Worm (Caenorhabditis elegans) whole organism, L4 larva: ENCODE measurements around the gene B0513.4.
"Not testable (repeated sequence)": the region's sequence is repeated elsewhere in the genome, so short reads cannot be mapped to it uniquely, and the experiment has no call there.

Experiments
- F44E2.7 ChIP-seq: fragments of 200-800 bp; sonication (Bioruptor generic); IDR thresholded peaks from 2 replicates; pipeline ENCODE4 v2.1.2; 2022; ENCODE audit warnings: missing genetic modification characterization, missing compliant biosample characterization
- R02D3.7 ChIP-seq: fragments of 150-350 bp; sonication (generic microtip); optimal IDR thresholded peaks from 3 replicates; lab custom pipeline; 2014; ENCODE audit warnings: missing biosample characterization, missing genetic modification characterization
- T26A8.4 ChIP-seq: fragments of 200-800 bp; sonication (Bioruptor generic); IDR thresholded peaks from 2 replicates; pipeline ENCODE4 v1.3.6; 2022; ENCODE audit warnings: missing genetic modification characterization, missing compliant biosample characterization
- Y48G9A.11 ChIP-seq: fragments of 200-800 bp; sonication (Bioruptor generic); IDR thresholded peaks from 2 replicates; pipeline ENCODE4 v1.3.6; 2022; ENCODE audit warnings: missing genetic modification reagents, missing genetic modification characterization, missing compliant biosample characterization
- Y5F2A.4 ChIP-seq: fragments of 200-800 bp; sonication (Bioruptor generic); optimal IDR thresholded peaks from 2 replicates; lab custom pipeline; 2018; ENCODE audit warnings: mild to moderate bottlenecking, missing genetic modification characterization, missing compliant biosample characterization
- ama-1 ChIP-seq: fragments of 150-350 bp; optimal IDR thresholded peaks from 2 replicates; lab custom pipeline; 2014; ENCODE audit warnings: inconsistent platforms, mixed read lengths
- arid-1 ChIP-seq: fragments of 200-800 bp; sonication (Bioruptor generic); conservative IDR thresholded peaks from 2 replicates; pipeline ENCODE4 v1.3.6; 2022; ENCODE audit warnings: missing genetic modification reagents, missing genetic modification characterization, missing compliant biosample characterization
- daf-12 ChIP-seq: fragments of 150-350 bp; optimal IDR thresholded peaks from 2 replicates; lab custom pipeline; 2014; ENCODE audit warnings: missing biosample characterization, missing genetic modification reagents, missing genetic modification characterization
- dmd-6 ChIP-seq: fragments of 200-800 bp; sonication (Bioruptor generic); IDR thresholded peaks from 2 replicates; pipeline ENCODE4 v1.3.6; 2022; ENCODE audit warnings: missing genetic modification reagents, missing genetic modification characterization, missing compliant biosample characterization
- hif-1 ChIP-seq, 2 experiments: sonication (generic microtip); optimal IDR thresholded peaks; 2 replicates each; lab custom pipeline; 2016 to 2017; ENCODE audit warnings: missing compliant biosample characterization in 2 of 2, missing genetic modification characterization in 2 of 2, missing genetic modification reagents in 2 of 2, missing genotype in 2 of 2, mild to moderate bottlenecking in 1 of 2
- hlh-30 ChIP-seq: sonication (generic microtip); optimal IDR thresholded peaks from 2 replicates; lab custom pipeline; 2017; ENCODE audit warnings: antibody characterized with exemption, mild to moderate bottlenecking, missing genetic modification characterization, missing compliant biosample characterization; ENCODE audit not compliant: insufficient read depth
- lin-1 ChIP-seq: fragments of 200-800 bp; sonication (Bioruptor generic); IDR thresholded peaks from 2 replicates; pipeline ENCODE4 v1.3.6; 2022; ENCODE audit warnings: missing genetic modification reagents, missing genetic modification characterization, missing compliant biosample characterization
- lin-13 ChIP-seq: fragments of 150-350 bp; optimal IDR thresholded peaks from 2 replicates; lab custom pipeline; 2014; ENCODE audit warnings: missing biosample characterization, missing genetic modification reagents, missing genetic modification characterization
- lin-29 ChIP-seq: fragments of 200-800 bp; sonication (Bioruptor generic); IDR thresholded peaks from 2 replicates; pipeline ENCODE4 v1.3.6; 2022; ENCODE audit warnings: missing genetic modification reagents, missing genetic modification characterization, missing compliant biosample characterization
- lin-38 ChIP-seq: fragments of 200-800 bp; sonication (Bioruptor generic); IDR thresholded peaks from 2 replicates; pipeline ENCODE4 v1.3.6; 2022; ENCODE audit warnings: missing genetic modification reagents, missing genetic modification characterization, missing compliant biosample characterization
- mdt-29 ChIP-seq: fragments of 200-800 bp; sonication (Bioruptor generic); IDR thresholded peaks from 2 replicates; pipeline ENCODE4 v1.3.6; 2022; ENCODE audit warnings: missing genetic modification reagents, missing genetic modification characterization, missing compliant biosample characterization
- mxl-2 ChIP-seq: fragments of 200-800 bp; sonication (Bioruptor generic); conservative IDR thresholded peaks from 2 replicates; pipeline ENCODE4 v1.3.6; 2022; ENCODE audit warnings: missing genetic modification reagents, missing genetic modification characterization, missing compliant biosample characterization
- nhr-10 ChIP-seq: fragments of 150-350 bp; optimal IDR thresholded peaks from 2 replicates; lab custom pipeline; 2014; ENCODE audit warnings: missing biosample characterization, missing genetic modification characterization
- nhr-25 ChIP-seq: sonication (generic microtip); optimal IDR thresholded peaks from 2 replicates; lab custom pipeline; 2017; ENCODE audit warnings: missing genetic modification characterization, mild to moderate bottlenecking, missing compliant biosample characterization, antibody characterized with exemption, moderate library complexity, borderline replicate concordance; ENCODE audit not compliant: insufficient read depth
- nhr-28 ChIP-seq: fragments of 150-350 bp; optimal IDR thresholded peaks from 2 replicates; lab custom pipeline; 2014; ENCODE audit warnings: missing biosample characterization, missing genetic modification characterization
- nhr-41 ChIP-seq: fragments of 200-800 bp; sonication (Bioruptor generic); IDR thresholded peaks from 2 replicates; pipeline ENCODE4 v1.3.6; 2022; ENCODE audit warnings: missing genetic modification reagents, missing genetic modification characterization, missing compliant biosample characterization
- nhr-6 ChIP-seq: fragments of 150-350 bp; optimal IDR thresholded peaks from 2 replicates; lab custom pipeline; 2014; ENCODE audit warnings: missing biosample characterization, missing genetic modification characterization
- pha-4 ChIP-seq, 2 experiments: fragments of 150-350 bp in 1 of 2; fragments of 200-800 bp in 1 of 2; sonication (Bioruptor generic) in 1 of 2; IDR thresholded peaks in 1 of 2; optimal IDR thresholded peaks in 1 of 2; 2 replicates each; pipeline versions ENCODE4 v1.3.6 to Lab custom; 2014 to 2022; ENCODE audit warnings: missing genetic modification characterization in 2 of 2, missing genetic modification reagents in 2 of 2, missing biosample characterization in 1 of 2, missing compliant biosample characterization in 1 of 2
- rbr-2 ChIP-seq: sonication (generic microtip); optimal IDR thresholded peaks from 2 replicates; lab custom pipeline; 2016; ENCODE audit warnings: missing genotype, missing genetic modification characterization, missing compliant biosample characterization
- saeg-2 ChIP-seq: fragments of 200-800 bp; sonication (Bioruptor generic); IDR thresholded peaks from 2 replicates; pipeline ENCODE4 v1.3.6; 2022; ENCODE audit warnings: missing genetic modification reagents, missing genetic modification characterization, missing compliant biosample characterization
- snpc-1.2 ChIP-seq: fragments of 200-800 bp; sonication (Bioruptor generic); IDR thresholded peaks from 2 replicates; pipeline ENCODE4 v1.3.6; 2022; ENCODE audit warnings: missing genetic modification reagents, missing genetic modification characterization, missing compliant biosample characterization
- tag-97 ChIP-seq: fragments of 200-800 bp; sonication (Bioruptor generic); IDR thresholded peaks from 2 replicates; pipeline ENCODE4 v1.3.6; 2022; ENCODE audit warnings: missing genetic modification characterization, missing compliant biosample characterization
- tra-1 ChIP-seq: fragments of 200-800 bp; sonication (Bioruptor generic); IDR thresholded peaks from 2 replicates; pipeline ENCODE4 v1.3.6; 2022; ENCODE audit warnings: missing genetic modification reagents, missing genetic modification characterization, missing compliant biosample characterization
- unc-62 ChIP-seq, 3 experiments: fragments of 150-350 bp in 1 of 3; sonication (generic microtip); optimal IDR thresholded peaks in 2 of 3; peaks in 1 of 3; 1 replicate in 1 of 3; 2 replicates in 2 of 3; lab custom pipeline; 2014 to 2017; ENCODE audit warnings: missing biosample characterization in 3 of 3, missing genetic modification characterization in 3 of 3, missing genetic modification reagents in 3 of 3, missing genotype in 1 of 3
- zag-1 ChIP-seq: fragments of 150-350 bp; optimal IDR thresholded peaks from 2 replicates; lab custom pipeline; 2014; ENCODE audit warnings: missing biosample characterization, missing genetic modification characterization
- ztf-7 ChIP-seq: fragments of 150-350 bp; optimal IDR thresholded peaks from 2 replicates; lab custom pipeline; 2014; ENCODE audit warnings: missing biosample characterization, missing genetic modification characterization

B0513.4 gene

ce11 chrIV:13862003-13862402 lies 17.9 kb upstream of the B0513.4 start:
- 0 out of 2 replicates have a peak, but pooled peaks have one; percentile 28 for TF ChIP-seq pha-4 (GFP tag; IDR thresholded peaks at IDR 0.05; lab: Robert Waterston, UW)
- not testable (repeated sequence) for TF ChIP-seq pha-4 (tag; optimal IDR thresholded peaks at IDR 0.05; lab: Kevin White, UChicago)
- TF ChIP-seq snpc-1.2 (GFP tag; lab: Robert Waterston, UW) = peak; percentile 81
- TF ChIP-seq mdt-29 (GFP tag; lab: Robert Waterston, UW) = peak; percentile 55
- peak; percentile 38; the same call in 1 of the 2 replicates for TF ChIP-seq lin-38 (GFP tag; lab: Robert Waterston, UW)
- TF ChIP-seq lin-1 (GFP tag; lab: Robert Waterston, UW) = peak; percentile 51; the same call in 1 of the 2 replicates

ce11 chrIV:13865172-13865571 lies 14.8 kb upstream of the B0513.4 start, which contains the start of gene vamp-8:
vamp-8 (minus strand) TSS chrIV:13865196.
- no peak for TF ChIP-seq lin-38 (GFP tag; lab: Robert Waterston, UW)
- TF ChIP-seq nhr-25 (tag; lab: Kevin White, UChicago) = no peak
- TF ChIP-seq nhr-28 (tag; lab: Kevin White, UChicago) = peak; percentile 76
- no peak for TF ChIP-seq pha-4 (GFP tag; IDR thresholded peaks at IDR 0.05; lab: Robert Waterston, UW)
- TF ChIP-seq pha-4 (tag; optimal IDR thresholded peaks at IDR 0.05; lab: Kevin White, UChicago) = peak; percentile 91
- TF ChIP-seq, all 104 proteins: peak for 2

ce11 chrIV:13866754-13867153 lies 13.2 kb upstream of the B0513.4 start, which contains the start of gene B0513.90:
B0513.90 (plus strand) TSS chrIV:13867054.
- TF ChIP-seq unc-62 (GFP tag; optimal IDR thresholded peaks at IDR 0.05 in 1 of 2; lab: Kevin White, UChicago) (no peak), unc-62 (tag; optimal IDR thresholded peaks at IDR 0.05; lab: Kevin White, UChicago) (no peak), ama-1 (lab: Kevin White, UChicago) (no peak), zag-1 (tag; lab: Kevin White, UChicago) (no peak), lin-29 (no peak), lin-38 (GFP tag; lab: Robert Waterston, UW) (no peak), tag-97 (no peak), lin-13 (GFP tag; lab: Kevin White, UChicago) (no peak), mdt-29 (GFP tag; lab: Robert Waterston, UW) (no peak), T26A8.4 (no peak), Y5F2A.4 (GFP tag; lab: Kevin White, UChicago) (no peak), nhr-41 (GFP tag; lab: Robert Waterston, UW) (no peak), tra-1 (no peak)

ce11 chrIV:13870085-13870484 lies 9.9 kb upstream of the B0513.4 start:
- TF ChIP-seq snpc-1.2 (GFP tag; lab: Robert Waterston, UW) (peak; percentile 96), hif-1 (tag; optimal IDR thresholded peaks at IDR 0.05; lab: Kevin White, UChicago) (no peak), mdt-29 (GFP tag; lab: Robert Waterston, UW) (0 out of 2 replicates have a peak, but pooled peaks have one; percentile 15)
- TF ChIP-seq, all 104 proteins: peak for 2

- TF ChIP-seq Y48G9A.11 (GFP tag; lab: Robert Waterston, UW) (no peak), R02D3.7 (no peak), nhr-10 (tag; lab: Kevin White, UChicago) (no peak), nhr-6 (no peak), saeg-2 (no peak), dmd-6 (GFP tag; lab: Robert Waterston, UW) (no peak), mdt-29 (GFP tag; lab: Robert Waterston, UW) (no peak), daf-12 (no peak), rbr-2 (tag; lab: Kevin White, UChicago) (no peak), arid-1 (GFP tag; lab: Robert Waterston, UW) (no peak), F44E2.7 (GFP tag; lab: Robert Waterston, UW) (no peak), mxl-2 (no peak), ztf-7 (tag; lab: Kevin White, UChicago) (no peak), hlh-30 (tag; lab: Kevin White, UChicago) (no peak)
- TF ChIP-seq, all 104 proteins: peak for 0
These were observed 3.3 kb upstream of the B0513.4 start, which contains the start of gene prdh-1 for ce11 chrIV:13876565-13877153. prdh-1 (minus strand) TSS chrIV:13876615.
